Worm (Caenorhabditis elegans): ENCODE measurements around the gene C18D11.1.

ce11 chrIII:11810447-11810846, 5.9 kb upstream of the C18D11.1 start, which contains the start of gene C18D11.6:
- TF ChIP-seq npax-4 (tag; optimal IDR thresholded peaks at IDR 0.05) (no peak), ceh-9 (tag; optimal IDR thresholded peaks at IDR 0.05) (no peak), hlh-30 (tag; optimal IDR thresholded peaks at IDR 0.05; ENCODE audit: insufficient read depth) (no peak), pqm-1 (tag; optimal IDR thresholded peaks at IDR 0.05) (no peak), pha-4 (tag; optimal IDR thresholded peaks at IDR 0.05) (no peak), C38D4.7 (GFP tag; optimal IDR thresholded peaks at IDR 0.05) (no peak), ama-1 (optimal IDR thresholded peaks at IDR 0.05) (no peak), tbx-2 (tag; optimal IDR thresholded peaks at IDR 0.05) (no peak), sox-2 (GFP tag; IDR thresholded peaks at IDR 0.05) (no peak), ttx-3 (tag; optimal IDR thresholded peaks at IDR 0.05) (no peak), pag-3 (tag; optimal IDR thresholded peaks at IDR 0.05; ENCODE audit: borderline replicate concordance) (no peak), ceh-48 (tag; optimal IDR thresholded peaks at IDR 0.05) (no peak), nfya-1 (tag; optimal IDR thresholded peaks at IDR 0.05) (no peak), ceh-14 (tag; optimal IDR thresholded peaks at IDR 0.05) (no peak)
